Fruit fly (Drosophila melanogaster): Measurements from ENCODE around the gene CG4116.

DNA sequence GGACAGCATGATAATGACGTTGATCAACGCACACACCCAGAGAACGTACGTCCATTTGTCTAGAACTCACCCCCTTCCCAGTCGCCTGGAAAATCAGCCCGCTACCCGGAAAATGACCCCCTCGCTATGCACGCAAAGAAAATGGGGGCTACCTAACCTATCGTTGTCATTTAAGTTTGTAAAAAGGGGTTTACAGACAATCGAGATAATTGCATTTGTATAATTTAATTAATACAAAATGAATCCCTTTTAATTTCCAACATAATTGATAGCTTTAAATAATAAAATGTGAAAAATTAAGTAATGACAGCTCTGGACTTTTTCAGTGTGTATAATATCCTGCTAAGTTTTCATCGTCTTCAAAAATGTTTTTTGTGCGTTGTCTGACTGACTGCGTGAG, 35.6 kb downstream of the CG4116 start:
- no peak for TF ChIP-seq kay (GFP tag; ENCODE audit: borderline replicate concordance)
- no peak for TF ChIP-seq Crg-1 (GFP tag; optimal IDR thresholded peaks at IDR 0.05)
- no peak for TF ChIP-seq Hr96 (GFP tag; optimal IDR thresholded peaks at IDR 0.05)
- TF ChIP-seq ovo (GFP tag; optimal IDR thresholded peaks at IDR 0.05) = no peak
- no peak for TF ChIP-seq toe (GFP tag; optimal IDR thresholded peaks at IDR 0.05)
- no peak for TF ChIP-seq CG7045 (GFP tag; optimal IDR thresholded peaks at IDR 0.05)
